Fruit fly (Drosophila melanogaster) whole organism, embryonic: ENCODE measurements around the gene CCHa2.
A peak's percentile ranks its signal among the peaks of the same experiment; 100 is the strongest.

Experiments
- Aef1 ChIP-seq: fragments of 200-800 bp; sonication (Bioruptor generic); IDR thresholded peaks from 3 replicates; pipeline ENCODE4 v1.3.6; 2022; ENCODE audit warnings: missing biosample characterization, missing genetic modification characterization
- CG10654 ChIP-seq: fragments of 200-800 bp; sonication (Bioruptor generic); optimal IDR thresholded peaks from 2 replicates; lab custom pipeline; 2016; ENCODE audit warnings: missing biosample characterization, missing genetic modification characterization
- CG11398 ChIP-seq: fragments of 200-800 bp; sonication (Bioruptor generic); optimal IDR thresholded peaks from 2 replicates; lab custom pipeline; 2016; ENCODE audit warnings: missing biosample characterization, missing genetic modification characterization
- CG1233 ChIP-seq: fragments of 200-800 bp; sonication (Bioruptor generic); optimal IDR thresholded peaks from 4 replicates; lab custom pipeline; 2018; ENCODE audit warnings: missing biosample characterization, mild to moderate bottlenecking, missing genetic modification characterization
- CG12942 ChIP-seq: fragments of 200-800 bp; sonication (Bioruptor generic); optimal IDR thresholded peaks from 3 replicates; lab custom pipeline; 2016; ENCODE audit warnings: missing biosample characterization, missing genetic modification characterization
- CG13894 ChIP-seq: fragments of 200-800 bp; sonication (Bioruptor generic); optimal IDR thresholded peaks from 3 replicates; lab custom pipeline; 2018; ENCODE audit warnings: missing biosample characterization, mild to moderate bottlenecking, missing genetic modification characterization, moderate library complexity
- CG14710 ChIP-seq: fragments of 200-800 bp; sonication (Bioruptor generic); optimal IDR thresholded peaks from 3 replicates; lab custom pipeline; 2019; ENCODE audit warnings: missing biosample characterization, mild to moderate bottlenecking, missing genetic modification characterization, moderate library complexity
- CG18764 ChIP-seq: fragments of 200-800 bp; sonication (Bioruptor generic); optimal IDR thresholded peaks from 3 replicates; lab custom pipeline; 2016; ENCODE audit warnings: missing biosample characterization, missing genetic modification characterization
- CG30431 ChIP-seq: fragments of 200-800 bp; sonication (Bioruptor generic); optimal IDR thresholded peaks from 2 replicates; lab custom pipeline; 2017; ENCODE audit warnings: missing biosample characterization, missing genetic modification characterization
- CG31441 ChIP-seq: fragments of 200-800 bp; sonication (Bioruptor generic); IDR thresholded peaks from 2 replicates; pipeline ENCODE4 v1.3.6; 2022; ENCODE audit warnings: missing biosample characterization, missing genetic modification characterization
- CG3726 ChIP-seq: fragments of 200-800 bp; sonication (Bioruptor generic); IDR thresholded peaks from 3 replicates; pipeline ENCODE4, ENCODE4 v1.3.6; 2022; ENCODE audit warnings: missing biosample characterization, missing genetic modification characterization
- CG4282 ChIP-seq: fragments of 200-800 bp; sonication (Bioruptor generic); optimal IDR thresholded peaks from 2 replicates; lab custom pipeline; 2016; ENCODE audit warnings: missing biosample characterization, missing genetic modification characterization
- CG6689 ChIP-seq: fragments of 200-800 bp; sonication (Bioruptor generic); IDR thresholded peaks from 2 replicates; pipeline ENCODE4 v1.3.6; 2022; ENCODE audit warnings: missing biosample characterization, missing genetic modification characterization
- CG8478 ChIP-seq: fragments of >200 bp; optimal IDR thresholded peaks from 2 replicates; lab custom pipeline; 2018
- CG9215 ChIP-seq: fragments of 200-800 bp; sonication (Bioruptor generic); IDR thresholded peaks from 2 replicates; pipeline ENCODE4 v1.3.6; 2022; ENCODE audit warnings: missing biosample characterization, missing genetic modification characterization
- CkIIα-i1 ChIP-seq: fragments of 200-800 bp; sonication (Bioruptor generic); IDR thresholded peaks from 2 replicates; pipeline ENCODE4 v1.3.6; 2022; ENCODE audit warnings: missing biosample characterization, missing genetic modification characterization
- D19B ChIP-seq: fragments of 200-800 bp; sonication (Bioruptor generic); optimal IDR thresholded peaks from 2 replicates; lab custom pipeline; 2017; ENCODE audit warnings: missing biosample characterization, mild to moderate bottlenecking, missing genetic modification characterization
- E2f2 ChIP-seq: fragments of 200-800 bp; sonication (Bioruptor generic); IDR thresholded peaks from 2 replicates; pipeline ENCODE4 v1.3.6; 2022; ENCODE audit warnings: missing biosample characterization, missing genetic modification characterization
- Eip74EF ChIP-seq, 2 experiments: fragments of 200-800 bp in 1 of 2; fragments of >200 bp in 1 of 2; sonication (Bioruptor generic) in 1 of 2; optimal IDR thresholded peaks; 2 replicates each; lab custom pipeline; 2017 to 2019; ENCODE audit warnings: missing biosample characterization in 2 of 2, missing genetic modification characterization in 2 of 2, mild to moderate bottlenecking in 1 of 2, moderate library complexity in 1 of 2
- Fer1 ChIP-seq: fragments of 200-800 bp; sonication (Bioruptor generic); optimal IDR thresholded peaks from 2 replicates; lab custom pipeline; 2017; ENCODE audit warnings: missing biosample characterization, mild to moderate bottlenecking, missing genetic modification characterization
- Fer2 ChIP-seq: fragments of 200-800 bp; sonication (Bioruptor generic); optimal IDR thresholded peaks from 2 replicates; lab custom pipeline; 2018; ENCODE audit warnings: missing biosample characterization, mild to moderate bottlenecking, missing genetic modification characterization, moderate library complexity
- HLHmδ ChIP-seq: fragments of 200-800 bp; sonication (Bioruptor generic); optimal IDR thresholded peaks from 2 replicates; lab custom pipeline; 2018; ENCODE audit warnings: missing biosample characterization, mild to moderate bottlenecking, missing genetic modification characterization, moderate library complexity
- Hmr ChIP-seq: fragments of 200-800 bp; sonication (Bioruptor generic); optimal IDR thresholded peaks from 3 replicates; lab custom pipeline; 2017; ENCODE audit warnings: mild to moderate bottlenecking, missing biosample characterization, missing genetic modification reagents, missing genetic modification characterization
- Mrtf ChIP-seq: fragments of 200-800 bp; sonication (Bioruptor generic); IDR thresholded peaks from 3 replicates; pipeline ENCODE4 v1.3.6; 2022; ENCODE audit warnings: missing biosample characterization, missing genetic modification characterization
- Myb ChIP-seq: fragments of 200-800 bp; sonication (Bioruptor generic); optimal IDR thresholded peaks from 2 replicates; lab custom pipeline; 2016; ENCODE audit warnings: missing biosample characterization, missing genetic modification characterization
- NC2α ChIP-seq: fragments of 200-800 bp; sonication (Bioruptor generic); optimal IDR thresholded peaks from 2 replicates; lab custom pipeline; 2016; ENCODE audit warnings: missing biosample characterization, missing genetic modification characterization
- Pdp1 ChIP-seq, 2 experiments: fragments of 200-800 bp; sonication (Bioruptor generic); optimal IDR thresholded peaks; 3 replicates each; lab custom pipeline; 2016; ENCODE audit warnings: missing biosample characterization in 2 of 2, missing genetic modification characterization in 2 of 2, mild to moderate bottlenecking in 1 of 2, moderate library complexity in 1 of 2
- Side ChIP-seq: fragments of 200-800 bp; sonication (Bioruptor generic); optimal IDR thresholded peaks from 2 replicates; lab custom pipeline; 2016; ENCODE audit warnings: missing biosample characterization, missing genetic modification characterization
- Ssrp ChIP-seq: fragments of 200-800 bp; sonication (Bioruptor generic); optimal IDR thresholded peaks from 2 replicates; lab custom pipeline; 2018; ENCODE audit warnings: missing biosample characterization, mild to moderate bottlenecking, missing genetic modification characterization, moderate library complexity
- bcd ChIP-seq: fragments of 200-800 bp; sonication (Bioruptor generic); optimal IDR thresholded peaks from 2 replicates; lab custom pipeline; 2017; ENCODE audit warnings: missing biosample characterization, mild to moderate bottlenecking, missing genetic modification characterization
- chif ChIP-seq, 2 experiments: fragments of 200-800 bp; sonication (Bioruptor generic); optimal IDR thresholded peaks; 3 replicates each; lab custom pipeline; 2016; ENCODE audit warnings: missing biosample characterization in 2 of 2, missing genetic modification characterization in 2 of 2
- cwo ChIP-seq: fragments of 200-800 bp; sonication (Bioruptor generic); optimal IDR thresholded peaks from 3 replicates; lab custom pipeline; 2017; ENCODE audit warnings: missing biosample characterization, missing genetic modification characterization, mild to moderate bottlenecking, moderate library complexity, missing genetic modification reagents
- dati ChIP-seq: fragments of 200-800 bp; sonication (Bioruptor generic); IDR thresholded peaks from 2 replicates; pipeline ENCODE4 v1.3.6; 2022; ENCODE audit warnings: missing biosample characterization, missing genetic modification characterization
- dysf ChIP-seq: fragments of 200-800 bp; sonication (Bioruptor generic); IDR thresholded peaks from 3 replicates; pipeline ENCODE4 v1.3.6; 2022; ENCODE audit warnings: missing biosample characterization, missing genetic modification characterization
- emc ChIP-seq: fragments of 200-800 bp; sonication (Bioruptor generic); optimal IDR thresholded peaks from 2 replicates; lab custom pipeline; 2016; ENCODE audit warnings: missing biosample characterization, missing genetic modification characterization
- fru ChIP-seq: fragments of >200 bp; optimal IDR thresholded peaks from 2 replicates; lab custom pipeline; 2017
- lov ChIP-seq, 2 experiments: fragments of 200-800 bp in 1 of 2; fragments of >200 bp in 1 of 2; sonication (Bioruptor generic) in 1 of 2; IDR thresholded peaks in 1 of 2; optimal IDR thresholded peaks in 1 of 2; 2 replicates in 1 of 2; 3 replicates in 1 of 2; pipeline versions ENCODE4 v1.3.6 to Lab custom; 2017 to 2022; ENCODE audit warnings: missing biosample characterization in 1 of 2, missing genetic modification characterization in 1 of 2
- mam ChIP-seq: fragments of 200-800 bp; sonication (Bioruptor generic); optimal IDR thresholded peaks from 3 replicates; lab custom pipeline; 2016; ENCODE audit warnings: missing biosample characterization, missing genetic modification characterization
- mld ChIP-seq: fragments of 200-800 bp; sonication (Bioruptor generic); IDR thresholded peaks from 3 replicates; pipeline ENCODE4 v1.3.6; 2022; ENCODE audit warnings: missing biosample characterization, missing genetic modification characterization; ENCODE audit not compliant: partially characterized antibody
- nerfin-1 ChIP-seq: fragments of 200-800 bp; sonication (Bioruptor generic); optimal IDR thresholded peaks from 3 replicates; lab custom pipeline; 2019; ENCODE audit warnings: missing biosample characterization, mild to moderate bottlenecking, missing genetic modification characterization, moderate library complexity
- otp ChIP-seq: fragments of 200-800 bp; sonication (Bioruptor generic); IDR thresholded peaks from 3 replicates; pipeline ENCODE4, ENCODE4 v1.3.6; 2022; ENCODE audit warnings: missing biosample characterization, missing genetic modification characterization
- pho ChIP-seq: fragments of 200-800 bp; sonication (Bioruptor generic); optimal IDR thresholded peaks from 2 replicates; lab custom pipeline; 2016; ENCODE audit warnings: missing biosample characterization, missing genetic modification characterization
- pros ChIP-seq: fragments of 200-800 bp; sonication (Bioruptor generic); optimal IDR thresholded peaks from 3 replicates; lab custom pipeline; 2019; ENCODE audit warnings: missing biosample characterization, mild to moderate bottlenecking, missing genetic modification characterization, moderate library complexity
- psq ChIP-seq: fragments of 200-800 bp; sonication (Bioruptor generic); optimal IDR thresholded peaks from 2 replicates; lab custom pipeline; 2017; ENCODE audit warnings: missing biosample characterization, missing genetic modification characterization
- stwl ChIP-seq: fragments of 200-800 bp; sonication (Bioruptor generic); optimal IDR thresholded peaks from 3 replicates; lab custom pipeline; 2018; ENCODE audit warnings: missing biosample characterization, mild to moderate bottlenecking, missing genetic modification characterization, moderate library complexity
- trem ChIP-seq: fragments of 200-800 bp; optimal IDR thresholded peaks from 3 replicates; lab custom pipeline; 2019; ENCODE audit warnings: missing biosample characterization, mild to moderate bottlenecking, missing genetic modification characterization, moderate library complexity
- vfl ChIP-seq: fragments of 200-800 bp; sonication (Bioruptor generic); optimal IDR thresholded peaks from 2 replicates; lab custom pipeline; 2016; ENCODE audit warnings: missing biosample characterization, missing genetic modification characterization
- vvl ChIP-seq: fragments of 200-800 bp; sonication (Bioruptor generic); IDR thresholded peaks from 2 replicates; pipeline ENCODE4 v1.3.6; 2022; ENCODE audit warnings: missing biosample characterization, missing genetic modification characterization

Gene CCHa2

dm6 chr3R:13366561-13367518 lies 28.2 kb downstream of the CCHa2 start, which contains the start of gene Elp6 (continued):
- peak; percentile 59 for TF ChIP-seq cwo
- peak; percentile 46 for TF ChIP-seq Ssrp
- peak; percentile 32 for TF ChIP-seq CG12942 (GFP tag; lab: Kevin White, UChicago)
- no peak for TF ChIP-seq pros
- TF ChIP-seq fru (lab: Kevin White, UChicago), result no peak
- TF ChIP-seq D19B (GFP tag; lab: Kevin White, UChicago), result peak; percentile 62
- TF ChIP-seq CkIIα-i1 (GFP tag; lab: Robert Waterston, UW), result 0 out of 2 replicates have a peak, but pooled peaks have one; percentile 10
- peak in 1 of 2 experiments; percentile 25 for TF ChIP-seq Eip74EF (GFP tag; optimal IDR thresholded peaks at IDR 0.05; lab: Kevin White, UChicago)
- TF ChIP-seq NC2α (GFP tag; lab: Kevin White, UChicago), result no peak
- peak; percentile 69 for TF ChIP-seq pho (GFP tag; lab: Kevin White, UChicago)
- TF ChIP-seq dysf (GFP tag; lab: Robert Waterston, UW), result peak; percentile 76
- peak; percentile 77 for TF ChIP-seq Hmr (GFP tag; lab: Kevin White, UChicago)
- TF ChIP-seq CG11398 (GFP tag; lab: Kevin White, UChicago), result peak; percentile 45
- TF ChIP-seq chif (GFP tag; optimal IDR thresholded peaks at IDR 0.05; lab: Kevin White, UChicago), result peak; percentile 35 to 46
- TF ChIP-seq Fer1 (GFP tag; lab: Kevin White, UChicago), result peak; percentile 47
- peak; percentile 44 to 60 for TF ChIP-seq Pdp1 (GFP tag; optimal IDR thresholded peaks at IDR 0.05; lab: Kevin White, UChicago)
- peak; percentile 63 for TF ChIP-seq Aef1
- peak; percentile 58; the same call in 1 of the 2 replicates for TF ChIP-seq vvl (GFP tag; lab: Robert Waterston, UW)
- TF ChIP-seq CG31441 (GFP tag; lab: Robert Waterston, UW), result peak; percentile 75; the same call in 1 of the 2 replicates
- TF ChIP-seq CG14710 (tag; lab: Kevin White, UChicago), result peak; percentile 27
- TF ChIP-seq emc, result peak; percentile 48
- TF ChIP-seq CG4282 (GFP tag; lab: Kevin White, UChicago), result no peak
- TF ChIP-seq CG18764 (GFP tag; lab: Kevin White, UChicago), result peak; percentile 47
- TF ChIP-seq HLHmδ, result no peak
- 0 out of 2 replicates have a peak, but pooled peaks have one; percentile 35 for TF ChIP-seq dati (GFP tag; lab: Robert Waterston, UW)
- no peak for TF ChIP-seq CG3726 (GFP tag; lab: Robert Waterston, UW)
- peak; percentile 17; the same call in 1 of the 2 replicates for TF ChIP-seq E2f2 (GFP tag; lab: Robert Waterston, UW)
- TF ChIP-seq Side (GFP tag; lab: Kevin White, UChicago), result peak; percentile 3
- TF ChIP-seq vfl (GFP tag; lab: Kevin White, UChicago), result no peak
- TF ChIP-seq stwl (tag; lab: Kevin White, UChicago), result peak; percentile 85
- peak; percentile 41 for TF ChIP-seq CG9215 (GFP tag; lab: Robert Waterston, UW)
- peak; percentile 3 for TF ChIP-seq psq (GFP tag; lab: Kevin White, UChicago)
- TF ChIP-seq Fer2 (tag; lab: Kevin White, UChicago), result peak; percentile 25
- TF ChIP-seq Mrtf (GFP tag; lab: Robert Waterston, UW), result peak; percentile 70; the same call in 2 of the 3 replicates
- TF ChIP-seq CG10654, result peak; percentile 38
- TF ChIP-seq bcd, result peak; percentile 73
- peak; percentile 4 for TF ChIP-seq CG30431 (GFP tag; lab: Kevin White, UChicago)
- TF ChIP-seq trem, result no peak
- TF ChIP-seq CG1233 (GFP tag; lab: Kevin White, UChicago), result peak; percentile 70
- no peak for TF ChIP-seq otp (GFP tag; lab: Robert Waterston, UW)
- peak; percentile 32 for TF ChIP-seq CG13894 (tag; lab: Kevin White, UChicago)
- TF ChIP-seq mld (GFP tag; lab: Robert Waterston, UW), result no peak
- no peak for TF ChIP-seq lov (optimal IDR thresholded peaks at IDR 0.05; lab: Kevin White, UChicago)
- no peak for TF ChIP-seq lov (GFP tag; IDR thresholded peaks at IDR 0.05; lab: Robert Waterston, UW)
- TF ChIP-seq CG8478 (lab: Kevin White, UChicago), result no peak
- TF ChIP-seq CG6689, result no peak
- TF ChIP-seq mam (GFP tag; lab: Kevin White, UChicago), result peak; percentile 63
- no peak for TF ChIP-seq nerfin-1 (tag; lab: Kevin White, UChicago)
- TF ChIP-seq Myb (GFP tag; lab: Kevin White, UChicago), result peak; percentile 29
